Worm (Caenorhabditis elegans): ENCODE measurements around the gene C12D8.21.

- TF ChIP-seq ama-1 (optimal IDR thresholded peaks at IDR 0.05) (no peak), ama-1 (GFP tag; optimal IDR thresholded peaks at IDR 0.05) (no peak), efl-1 (GFP tag; optimal IDR thresholded peaks at IDR 0.05) (no peak), F33H1.4 (GFP tag; IDR thresholded peaks at IDR 0.05) (no peak)
These were observed 11.6 kb downstream of the C12D8.21 start, which contains the start of the genes pyt-1 and fipr-7 for ce11 chrV:10229222-10229879.

All from whole organism, young adult.